Fruit fly (Drosophila melanogaster): ENCODE results near the gene CapaR.

CapaR gene

dm6 chr3L:21529108-21529507 lies 32.9 kb downstream of the CapaR start, which contains the start of gene Arv1:
TSS of gene Arv1 (minus strand) at chr3L:21529333.
- TF ChIP-seq stwl (tag; optimal IDR thresholded peaks at IDR 0.05) (peak; percentile 57), trem (tag; optimal IDR thresholded peaks at IDR 0.05) (peak; percentile 27), YL-1 (GFP tag; optimal IDR thresholded peaks at IDR 0.05) (peak; percentile 53), Pdp1 (GFP tag; optimal IDR thresholded peaks at IDR 0.05) (peak in 1 of 2 experiments; percentile 7), gfzf (GFP tag; optimal IDR thresholded peaks at IDR 0.05) (peak; percentile 81), CG13287 (GFP tag; IDR thresholded peaks at IDR 0.05; ENCODE audit: partially characterized antibody) (peak; percentile 19; the same call in 1 of the 2 replicates), CG9797 (GFP tag; optimal IDR thresholded peaks at IDR 0.05) (peak; percentile 61), phol (tag; optimal IDR thresholded peaks at IDR 0.05) (peak; percentile 22), Opbp (GFP tag; IDR thresholded peaks at IDR 0.05; ENCODE audit: partially characterized antibody) (peak; percentile 14; the same call in 1 of the 3 replicates), CG8924 (tag; optimal IDR thresholded peaks at IDR 0.05) (no peak), ERR (GFP tag; optimal IDR thresholded peaks at IDR 0.05) (no peak), E2f2 (GFP tag; IDR thresholded peaks at IDR 0.05) (peak; percentile 29; the same call in 1 of the 2 replicates), pzg (GFP tag; optimal IDR thresholded peaks at IDR 0.05) (peak; percentile 44), CG14710 (tag; optimal IDR thresholded peaks at IDR 0.05) (peak; percentile 7), Med (GFP tag) (no peak), prd (optimal IDR thresholded peaks at IDR 0.05) (no peak), prd (GFP tag; IDR thresholded peaks at IDR 0.05) (no peak), BEAF-32 (GFP tag; optimal IDR thresholded peaks at IDR 0.05) (peak; percentile 9), Myb (GFP tag; optimal IDR thresholded peaks at IDR 0.05) (peak; percentile 76), CG30020 (tag; optimal IDR thresholded peaks at IDR 0.05) (peak; percentile 48), MESR4 (GFP tag; optimal IDR thresholded peaks at IDR 0.05) (peak; percentile 54), chinmo (GFP tag; IDR thresholded peaks at IDR 0.05; ENCODE audit: partially characterized antibody) (peak; percentile 72; the same call in 1 of the 4 replicates), crp (GFP tag; optimal IDR thresholded peaks at IDR 0.05) (peak; percentile 19 to 83), Hmr (GFP tag; optimal IDR thresholded peaks at IDR 0.05) (no peak), MBD-R2 (GFP tag; IDR thresholded peaks at IDR 0.05) (peak; percentile 59), CG31441 (GFP tag; IDR thresholded peaks at IDR 0.05) (no peak), Dp (GFP tag; optimal IDR thresholded peaks at IDR 0.05) (peak; percentile 30), CG1603 (tag; optimal IDR thresholded peaks at IDR 0.05) (peak; percentile 28)

DNA sequence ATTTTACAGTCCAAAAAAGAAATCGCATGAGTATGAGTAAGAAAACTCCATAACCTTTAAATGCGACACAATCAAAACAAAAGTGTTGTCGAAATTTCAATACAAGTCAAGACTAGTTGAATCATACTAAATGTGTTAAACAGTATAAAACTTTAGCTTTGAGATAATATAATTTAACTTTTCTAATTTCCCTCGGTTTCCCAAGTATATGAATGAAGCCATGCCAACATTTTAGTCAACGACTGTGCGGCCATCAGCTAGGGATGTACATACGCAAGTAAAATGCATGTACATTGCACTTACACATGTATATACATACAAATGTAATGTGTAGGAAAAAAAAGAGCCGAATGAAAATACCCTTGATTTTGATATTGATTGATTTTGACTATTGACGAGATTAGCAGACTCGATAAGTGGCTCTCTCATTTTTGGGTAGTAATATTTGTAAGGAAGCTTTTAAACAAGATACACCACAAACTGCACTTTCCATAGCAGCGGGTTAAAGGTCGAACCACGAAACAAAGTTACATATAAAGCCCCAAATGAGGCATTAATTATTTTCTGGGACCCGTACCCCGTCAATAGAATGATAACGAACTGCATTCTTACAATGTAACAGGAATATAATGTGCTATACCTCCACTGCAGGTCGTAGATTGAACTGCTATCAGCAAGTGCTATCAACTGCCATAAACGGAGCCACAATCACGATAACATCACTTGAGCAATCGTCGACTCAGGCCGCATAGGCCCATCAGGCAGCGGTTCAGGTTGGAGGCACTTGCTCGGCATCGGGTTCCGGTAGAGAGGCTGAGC lies 37.7 kb downstream of the CapaR start:
- TF ChIP-seq sqz (GFP tag; optimal IDR thresholded peaks at IDR 0.05) (no peak), Sin3A (optimal IDR thresholded peaks at IDR 0.05) (no peak), gcm (GFP tag; optimal IDR thresholded peaks at IDR 0.05) (no peak), chif (GFP tag; optimal IDR thresholded peaks at IDR 0.05) (no peak), Atf6 (GFP tag; IDR thresholded peaks at IDR 0.05) (no peak), CG7372 (GFP tag; IDR thresholded peaks at IDR 0.05) (no peak), Aef1 (GFP tag; IDR thresholded peaks at IDR 0.05) (no peak), CG9797 (GFP tag; optimal IDR thresholded peaks at IDR 0.05) (no peak), D19B (GFP tag; optimal IDR thresholded peaks at IDR 0.05) (no peak), Med (GFP tag) (peak; percentile 22), Elba2 (GFP tag; optimal IDR thresholded peaks at IDR 0.05) (no peak), CG10543 (GFP tag; optimal IDR thresholded peaks at IDR 0.05) (no peak), CG11695 (GFP tag; IDR thresholded peaks at IDR 0.05) (no peak), disco-r (GFP tag; optimal IDR thresholded peaks at IDR 0.05) (no peak), CG8290 (GFP tag; optimal IDR thresholded peaks at IDR 0.05) (no peak), CG8290 (tag; optimal IDR thresholded peaks at IDR 0.05) (no peak), CG4424 (GFP tag; optimal IDR thresholded peaks at IDR 0.05) (peak; percentile 16), pho (GFP tag; optimal IDR thresholded peaks at IDR 0.05) (peak; percentile 4), CG3065 (GFP tag; optimal IDR thresholded peaks at IDR 0.05) (no peak), cg (GFP tag; optimal IDR thresholded peaks at IDR 0.05) (peak; percentile 34), Mrtf (GFP tag; IDR thresholded peaks at IDR 0.05) (no peak), Ets65A (GFP tag) (peak; percentile 45), otp (GFP tag; IDR thresholded peaks at IDR 0.05) (no peak), CG13894 (tag; optimal IDR thresholded peaks at IDR 0.05) (no peak)

Data from whole organism, embryonic.